Fruit fly (Drosophila melanogaster) Kc167 (cell line): ENCODE data around the gene CG6770.

ENCODE experiments used
- h ChIP-seq: fragments of >200 bp; optimal IDR thresholded peaks from 3 replicates; lab custom pipeline; 2018; ENCODE audit warnings: missing external identifiers
- psq ChIP-seq: fragments of >200 bp; optimal IDR thresholded peaks from 2 replicates; lab custom pipeline; 2017; ENCODE audit warnings: missing external identifiers
- ttk ChIP-seq: sonication (Bioruptor generic); optimal IDR thresholded peaks from 2 replicates; lab custom pipeline; 2017; ENCODE audit warnings: missing external identifiers

dm6 chr2L:12092041-12092440 is 46.1 kb upstream of the CG6770 start:
- TF ChIP-seq psq (lab: Kevin White, UChicago) (no peak), ttk (no peak), h (lab: Kevin White, UChicago) (no peak)
